Worm (Caenorhabditis elegans) whole organism, L3 larva: ENCODE measurements around the gene F54C8.7.

ENCODE experiments used
- ceh-9 ChIP-seq: sonication (generic microtip); optimal IDR thresholded peaks from 2 replicates; lab custom pipeline; 2018; ENCODE audit warnings: missing biosample characterization, missing genetic modification characterization
- nhr-12 ChIP-seq: fragments of 150-350 bp; optimal IDR thresholded peaks from 2 replicates; lab custom pipeline; 2014; ENCODE audit warnings: missing biosample characterization, missing genetic modification characterization
- pha-4 ChIP-seq: fragments of 150-350 bp; optimal IDR thresholded peaks from 2 replicates; lab custom pipeline; 2014; ENCODE audit warnings: missing biosample characterization, missing genetic modification reagents, missing genetic modification characterization

ce11 chrIII:9465865-9466264 is 12.0 kb upstream of the F54C8.7 start, which contains the start of gene B0464.6:
- no peak for TF ChIP-seq nhr-12 (tag; lab: Kevin White, UChicago)
- TF ChIP-seq pha-4 (tag; lab: Kevin White, UChicago) = no peak
- no peak for TF ChIP-seq ceh-9 (tag; lab: Kevin White, UChicago)
